Worm (Caenorhabditis elegans) whole organism, L1 larva: Measurements from ENCODE around the gene col-152.

Experiments
- blmp-1 ChIP-seq: fragments of 150-350 bp; optimal IDR thresholded peaks from 2 replicates; lab custom pipeline; 2014; ENCODE audit warnings: missing biosample characterization, missing genetic modification characterization
- isw-1 ChIP-seq: fragments of 200-800 bp; sonication (Bioruptor generic); IDR thresholded peaks from 2 replicates; pipeline ENCODE4 v1.3.6; 2022; ENCODE audit warnings: missing genetic modification characterization, missing compliant biosample characterization
- mdl-1 ChIP-seq, 2 experiments: fragments of 150-350 bp; optimal IDR thresholded peaks; 2 replicates each; lab custom pipeline; 2014 to 2017; ENCODE audit warnings: missing biosample characterization in 2 of 2, missing genetic modification characterization in 2 of 2, inconsistent platforms in 1 of 2
- nhr-12 ChIP-seq: sonication (generic microtip); optimal IDR thresholded peaks from 2 replicates; lab custom pipeline; 2017; ENCODE audit warnings: missing biosample characterization, missing genetic modification characterization
- nhr-237 ChIP-seq: fragments of 150-350 bp; optimal IDR thresholded peaks from 2 replicates; lab custom pipeline; 2014; ENCODE audit warnings: missing biosample characterization, missing genetic modification characterization
- nhr-28 ChIP-seq: fragments of 150-350 bp; optimal IDR thresholded peaks from 2 replicates; lab custom pipeline; 2014; ENCODE audit warnings: missing biosample characterization, missing genetic modification characterization
- nhr-76 ChIP-seq: sonication (generic microtip); optimal IDR thresholded peaks from 2 replicates; lab custom pipeline; 2017; ENCODE audit warnings: missing biosample characterization, missing genetic modification characterization
- snpc-4 ChIP-seq: fragments of 150-350 bp; optimal IDR thresholded peaks from 2 replicates; lab custom pipeline; 2014; ENCODE audit warnings: missing biosample characterization, missing genetic modification characterization

- TF ChIP-seq nhr-12 (tag; lab: Kevin White, UChicago) (no peak), blmp-1 (tag; lab: Kevin White, UChicago) (peak; percentile 96), mdl-1 (tag; optimal IDR thresholded peaks at IDR 0.05; lab: Kevin White, UChicago) (no peak), snpc-4 (tag; lab: Kevin White, UChicago) (no peak), nhr-28 (no peak), nhr-237 (tag; lab: Kevin White, UChicago) (no peak), isw-1 (GFP tag; lab: Robert Waterston, UW) (no peak), nhr-76 (no peak)
Observed at ce11 chrV:10528500-10528899, 32.2 kb upstream of the col-152 start, which contains the start of gene F25D1.3.
